Fruit fly (Drosophila melanogaster) whole organism, embryonic: ENCODE measurements around the gene CG4593.

ENCODE experiments used
- CG10462 ChIP-seq: fragments of 200-800 bp; sonication (Bioruptor generic); optimal IDR thresholded peaks from 2 replicates; lab custom pipeline; 2016; ENCODE audit warnings: missing biosample characterization, missing genetic modification characterization
- CG11093 ChIP-seq: fragments of 200-800 bp; sonication (Bioruptor generic); IDR thresholded peaks from 3 replicates; pipeline ENCODE4 v1.3.6; 2022; ENCODE audit warnings: missing biosample characterization, missing genetic modification characterization
- CG11456 ChIP-seq: fragments of 200-800 bp; sonication (Bioruptor generic); IDR thresholded peaks from 3 replicates; pipeline ENCODE4 v1.3.6; 2022; ENCODE audit warnings: missing biosample characterization, missing genetic modification characterization
- CG11695 ChIP-seq: fragments of 200-800 bp; sonication (Bioruptor generic); IDR thresholded peaks from 3 replicates; pipeline ENCODE4 v1.3.6; 2022; ENCODE audit warnings: missing biosample characterization, missing genetic modification characterization
- CG14050 ChIP-seq: fragments of 200-800 bp; sonication (Bioruptor generic); IDR thresholded peaks from 3 replicates; pipeline ENCODE4 v1.3.6; 2022; ENCODE audit warnings: missing biosample characterization, missing genetic modification characterization
- CG14965 ChIP-seq: fragments of 200-800 bp; sonication (Bioruptor generic); optimal IDR thresholded peaks from 2 replicates; lab custom pipeline; 2016; ENCODE audit warnings: missing biosample characterization, missing genetic modification characterization, borderline replicate concordance
- CG15011 ChIP-seq: fragments of 200-800 bp; sonication (Bioruptor generic); optimal IDR thresholded peaks from 3 replicates; lab custom pipeline; 2018; ENCODE audit warnings: missing biosample characterization, mild to moderate bottlenecking, missing genetic modification characterization
- CG16779 ChIP-seq: fragments of 200-800 bp; sonication (Bioruptor generic); IDR thresholded peaks from 2 replicates; pipeline ENCODE4 v1.3.6; 2022; ENCODE audit warnings: missing biosample characterization, missing genetic modification characterization
- CG17802 ChIP-seq: fragments of 200-800 bp; sonication (Bioruptor generic); optimal IDR thresholded peaks from 2 replicates; lab custom pipeline; 2018; ENCODE audit warnings: missing biosample characterization, mild to moderate bottlenecking, missing genetic modification characterization, moderate library complexity
- CG17912 ChIP-seq: fragments of 200-800 bp; sonication (Bioruptor generic); optimal IDR thresholded peaks from 2 replicates; lab custom pipeline; 2018; ENCODE audit warnings: missing biosample characterization, mild to moderate bottlenecking, missing genetic modification characterization
- CG18011 ChIP-seq: fragments of 200-800 bp; sonication (Bioruptor generic); optimal IDR thresholded peaks from 2 replicates; lab custom pipeline; 2017; ENCODE audit warnings: missing biosample characterization, missing genetic modification characterization, mild to moderate bottlenecking, moderate library complexity, missing genotype
- CG2712 ChIP-seq: fragments of 200-800 bp; optimal IDR thresholded peaks from 3 replicates; lab custom pipeline; 2019; ENCODE audit warnings: missing biosample characterization, mild to moderate bottlenecking, missing genetic modification characterization, moderate library complexity
- CG2875 ChIP-seq: fragments of 200-800 bp; sonication (Bioruptor generic); optimal IDR thresholded peaks from 2 replicates; lab custom pipeline; 2017; ENCODE audit warnings: missing biosample characterization, mild to moderate bottlenecking, missing genetic modification characterization, missing genetic modification reagents
- CG30020 ChIP-seq: fragments of 200-800 bp; optimal IDR thresholded peaks from 2 replicates; lab custom pipeline; 2019; ENCODE audit warnings: missing biosample characterization, mild to moderate bottlenecking, missing genetic modification characterization, moderate library complexity
- CG32772 ChIP-seq: fragments of 200-800 bp; sonication (Bioruptor generic); IDR thresholded peaks from 2 replicates; pipeline ENCODE4 v1.3.6; 2022; ENCODE audit warnings: missing biosample characterization, missing genetic modification characterization
- CG3726 ChIP-seq: fragments of 200-800 bp; sonication (Bioruptor generic); IDR thresholded peaks from 3 replicates; pipeline ENCODE4, ENCODE4 v1.3.6; 2022; ENCODE audit warnings: missing biosample characterization, missing genetic modification characterization
- CG6854 ChIP-seq: fragments of 200-800 bp; sonication (Bioruptor generic); optimal IDR thresholded peaks from 3 replicates; lab custom pipeline; 2017; ENCODE audit warnings: missing biosample characterization, mild to moderate bottlenecking, missing genetic modification characterization
- CG7556 ChIP-seq: fragments of 200-800 bp; sonication (Bioruptor generic); optimal IDR thresholded peaks from 2 replicates; lab custom pipeline; 2017; ENCODE audit warnings: missing biosample characterization, mild to moderate bottlenecking, missing genetic modification characterization
- CG8359 ChIP-seq: fragments of 200-800 bp; sonication (Bioruptor generic); optimal IDR thresholded peaks from 2 replicates; lab custom pipeline; 2017; ENCODE audit warnings: missing biosample characterization, mild to moderate bottlenecking, missing genetic modification characterization, borderline replicate concordance
- CG8924 ChIP-seq: fragments of 200-800 bp; optimal IDR thresholded peaks from 3 replicates; lab custom pipeline; 2019; ENCODE audit warnings: missing biosample characterization, mild to moderate bottlenecking, missing genetic modification characterization, moderate library complexity
- Ets97D ChIP-seq: fragments of 200-800 bp; sonication (Bioruptor generic); optimal IDR thresholded peaks from 3 replicates; lab custom pipeline; 2016; ENCODE audit warnings: missing biosample characterization, missing genetic modification characterization
- Fer1 ChIP-seq: fragments of 200-800 bp; sonication (Bioruptor generic); optimal IDR thresholded peaks from 2 replicates; lab custom pipeline; 2017; ENCODE audit warnings: missing biosample characterization, mild to moderate bottlenecking, missing genetic modification characterization
- HmgD ChIP-seq: fragments of 200-800 bp; sonication (Bioruptor generic); optimal IDR thresholded peaks from 3 replicates; lab custom pipeline; 2016; ENCODE audit warnings: missing biosample characterization, missing genetic modification characterization
- NK7.1 ChIP-seq: fragments of 200-800 bp; sonication (Bioruptor generic); optimal IDR thresholded peaks from 3 replicates; lab custom pipeline; 2016; ENCODE audit warnings: missing biosample characterization, missing genetic modification characterization
- NfI ChIP-seq: fragments of 200-800 bp; sonication (Bioruptor generic); optimal IDR thresholded peaks from 3 replicates; lab custom pipeline; 2018; ENCODE audit warnings: missing biosample characterization, mild to moderate bottlenecking, missing genetic modification characterization, moderate library complexity
- Oaz ChIP-seq: fragments of 200-800 bp; sonication (Bioruptor generic); IDR thresholded peaks from 2 replicates; pipeline ENCODE4 v1.3.6; 2022; ENCODE audit warnings: missing biosample characterization, missing genetic modification characterization
- Pdp1 ChIP-seq, 2 experiments: fragments of 200-800 bp; sonication (Bioruptor generic); optimal IDR thresholded peaks; 3 replicates each; lab custom pipeline; 2016; ENCODE audit warnings: missing biosample characterization in 2 of 2, missing genetic modification characterization in 2 of 2, mild to moderate bottlenecking in 1 of 2, moderate library complexity in 1 of 2
- Stat92E ChIP-seq, 3 experiments: fragments of >200 bp in 2 of 3; fragments of 200-800 bp in 1 of 3; sonication (Bioruptor generic) in 1 of 3; optimal IDR thresholded peaks; 2 replicates each; lab custom pipeline; 2017 to 2019; ENCODE audit warnings: missing biosample characterization in 3 of 3, missing genetic modification characterization in 3 of 3, mild to moderate bottlenecking in 1 of 3, moderate library complexity in 1 of 3
- al ChIP-seq: fragments of 200-800 bp; sonication (Bioruptor generic); IDR thresholded peaks from 2 replicates; pipeline ENCODE4 v1.3.6; 2022; ENCODE audit warnings: missing biosample characterization, missing genetic modification characterization
- ase ChIP-seq: fragments of 200-800 bp; sonication (Bioruptor generic); IDR thresholded peaks from 3 replicates; pipeline ENCODE4 v1.3.6; 2022; ENCODE audit warnings: missing biosample characterization, missing genetic modification characterization
- bsh ChIP-seq, 2 experiments: fragments of 200-800 bp; sonication (Bioruptor generic); optimal IDR thresholded peaks; 2 replicates each; lab custom pipeline; 2017 to 2018; ENCODE audit warnings: mild to moderate bottlenecking in 2 of 2, missing biosample characterization in 2 of 2, missing genetic modification characterization in 2 of 2, moderate library complexity in 1 of 2
- cas ChIP-seq: fragments of 200-800 bp; sonication (Bioruptor generic); IDR thresholded peaks from 2 replicates; pipeline ENCODE4 v1.3.6; 2022; ENCODE audit warnings: missing biosample characterization, missing genetic modification characterization
- chn ChIP-seq: fragments of 200-800 bp; sonication (Bioruptor generic); optimal IDR thresholded peaks from 2 replicates; lab custom pipeline; 2016; ENCODE audit warnings: missing biosample characterization, missing genetic modification characterization
- ci ChIP-seq: fragments of 200-800 bp; sonication (Bioruptor generic); IDR thresholded peaks from 3 replicates; pipeline ENCODE4 v1.3.6; 2022; ENCODE audit warnings: missing biosample characterization, missing genetic modification characterization
- croc ChIP-seq: fragments of 200-800 bp; sonication (Bioruptor generic); conservative IDR thresholded peaks from 3 replicates; pipeline ENCODE4 v1.3.6; 2022; ENCODE audit warnings: missing biosample characterization, missing genetic modification characterization
- crol ChIP-seq: fragments of 200-800 bp; sonication (Bioruptor generic); IDR thresholded peaks from 2 replicates; pipeline ENCODE4 v1.3.6; 2022; ENCODE audit warnings: missing biosample characterization, missing genetic modification characterization
- ems ChIP-seq: fragments of 200-800 bp; sonication (Bioruptor generic); optimal IDR thresholded peaks from 3 replicates; lab custom pipeline; 2016; ENCODE audit warnings: missing biosample characterization, missing genetic modification characterization
- fd64A ChIP-seq: fragments of 200-800 bp; sonication (Bioruptor generic); optimal IDR thresholded peaks from 3 replicates; lab custom pipeline; 2018; ENCODE audit warnings: missing biosample characterization, mild to moderate bottlenecking, missing genetic modification characterization
- fru ChIP-seq: fragments of >200 bp; optimal IDR thresholded peaks from 2 replicates; lab custom pipeline; 2017
- her ChIP-seq: fragments of 200-800 bp; sonication (Bioruptor generic); optimal IDR thresholded peaks from 2 replicates; lab custom pipeline; 2016; ENCODE audit warnings: missing biosample characterization, missing genetic modification characterization
- ken ChIP-seq: fragments of 200-800 bp; sonication (Bioruptor generic); IDR thresholded peaks from 3 replicates; pipeline ENCODE4 v1.3.6; 2022; ENCODE audit warnings: missing biosample characterization, missing genetic modification characterization
- luna ChIP-seq: fragments of 200-800 bp; sonication (Bioruptor generic); optimal IDR thresholded peaks from 2 replicates; lab custom pipeline; 2016; ENCODE audit warnings: missing biosample characterization, missing genetic modification characterization
- pb ChIP-seq: fragments of 200-800 bp; sonication (Bioruptor generic); optimal IDR thresholded peaks from 3 replicates; lab custom pipeline; 2016; ENCODE audit warnings: missing biosample characterization, missing genetic modification characterization
- row ChIP-seq: fragments of 200-800 bp; sonication (Bioruptor generic); IDR thresholded peaks from 3 replicates; pipeline ENCODE4 v1.3.6; 2022; ENCODE audit warnings: missing biosample characterization, missing genetic modification characterization
- sisA ChIP-seq: fragments of 200-800 bp; sonication (Bioruptor generic); IDR thresholded peaks from 2 replicates; pipeline ENCODE4 v1.3.6; 2022; ENCODE audit warnings: missing biosample characterization, missing genetic modification characterization
- slbo ChIP-seq: fragments of 200-800 bp; sonication (Bioruptor generic); IDR thresholded peaks from 2 replicates; pipeline ENCODE4 v1.3.6; 2022; ENCODE audit warnings: missing biosample characterization, missing genetic modification characterization
- so ChIP-seq: fragments of 200-800 bp; sonication (Bioruptor generic); IDR thresholded peaks from 3 replicates; pipeline ENCODE4 v1.3.6; 2022; ENCODE audit warnings: missing biosample characterization, missing genetic modification characterization
- sqz ChIP-seq: fragments of 200-800 bp; sonication (Bioruptor generic); optimal IDR thresholded peaks from 3 replicates; lab custom pipeline; 2018; ENCODE audit warnings: missing biosample characterization, mild to moderate bottlenecking, missing genetic modification characterization
- stc ChIP-seq: fragments of 200-800 bp; sonication (Bioruptor generic); IDR thresholded peaks from 2 replicates; pipeline ENCODE4 v1.3.6; 2022; ENCODE audit warnings: missing biosample characterization, missing genetic modification characterization
- tio ChIP-seq: fragments of 200-800 bp; sonication (Bioruptor generic); optimal IDR thresholded peaks from 2 replicates; lab custom pipeline; 2017; ENCODE audit warnings: missing biosample characterization, missing genetic modification characterization, inconsistent platforms

The CG4593 gene

dm6 chrX:6969364-6970137, 44.1 kb upstream of the CG4593 start, which contains the start of gene CG4586 (continued):
- TF ChIP-seq CG14050 (GFP tag; lab: Robert Waterston, UW): peak; percentile 94
- peak; percentile 97 for TF ChIP-seq ems (GFP tag; lab: Kevin White, UChicago)
- TF ChIP-seq croc (GFP tag; lab: Robert Waterston, UW): peak; percentile 59
- TF ChIP-seq her: peak; percentile 97
- TF ChIP-seq sqz (GFP tag; lab: Kevin White, UChicago): peak; percentile 85
- peak; percentile 88 for TF ChIP-seq CG18011 (GFP tag; lab: Kevin White, UChicago)
- peak in 1 of 3 experiments; percentile 47 for TF ChIP-seq Stat92E (GFP tag; optimal IDR thresholded peaks at IDR 0.05; lab: Kevin White, UChicago)
- peak; percentile 95 for TF ChIP-seq HmgD (GFP tag; lab: Kevin White, UChicago)
- TF ChIP-seq CG16779: peak; percentile 94
- TF ChIP-seq so (GFP tag; lab: Robert Waterston, UW): peak; percentile 98
- TF ChIP-seq fd64A (GFP tag; lab: Kevin White, UChicago): peak; percentile 90
- peak; percentile 94 for TF ChIP-seq CG11456 (GFP tag; lab: Robert Waterston, UW)
- peak; percentile 91 for TF ChIP-seq row
- peak; percentile 85 for TF ChIP-seq al
- TF ChIP-seq NK7.1 (GFP tag; lab: Kevin White, UChicago): peak; percentile 92
- TF ChIP-seq CG11093 (GFP tag; lab: Robert Waterston, UW): peak; percentile 77
- peak; percentile 91 for TF ChIP-seq ken (GFP tag; lab: Robert Waterston, UW)
- peak; percentile 81 for TF ChIP-seq Oaz (GFP tag; lab: Robert Waterston, UW)
- TF ChIP-seq CG3726 (GFP tag; lab: Robert Waterston, UW): peak; percentile 86
- peak; percentile 93 for TF ChIP-seq CG2875 (GFP tag; lab: Kevin White, UChicago)
- TF ChIP-seq Ets97D (GFP tag; lab: Kevin White, UChicago): peak; percentile 82
- peak; percentile 98 for TF ChIP-seq ci
- TF ChIP-seq CG6854: peak; percentile 98
- TF ChIP-seq pb: peak; percentile 96
- peak; percentile 34 for TF ChIP-seq CG30020 (tag; lab: Kevin White, UChicago)
- peak; percentile 95 for TF ChIP-seq luna (GFP tag; lab: Kevin White, UChicago)
- TF ChIP-seq CG10462 (GFP tag; lab: Kevin White, UChicago): peak; percentile 90
- peak; percentile 90 for TF ChIP-seq ase
- peak; percentile 96 for TF ChIP-seq stc (GFP tag; lab: Robert Waterston, UW)
- TF ChIP-seq CG8924 (tag; lab: Kevin White, UChicago): peak; percentile 95
- TF ChIP-seq NfI (GFP tag; lab: Kevin White, UChicago): peak; percentile 95
- TF ChIP-seq CG8359 (GFP tag; lab: Kevin White, UChicago): peak; percentile 72
- TF ChIP-seq sisA (GFP tag; lab: Robert Waterston, UW): peak; percentile 72
- TF ChIP-seq Pdp1 (GFP tag; optimal IDR thresholded peaks at IDR 0.05; lab: Kevin White, UChicago): peak; percentile 92
- TF ChIP-seq CG32772 (GFP tag; lab: Robert Waterston, UW): peak; percentile 84
- peak; percentile 97 for TF ChIP-seq CG11695 (GFP tag; lab: Robert Waterston, UW)
- peak; percentile 91 for TF ChIP-seq chn
- TF ChIP-seq CG17802 (tag; lab: Kevin White, UChicago): peak; percentile 80
- TF ChIP-seq fru: no peak
- TF ChIP-seq cas (GFP tag; lab: Robert Waterston, UW): peak; percentile 89
- TF ChIP-seq CG17912 (GFP tag; lab: Kevin White, UChicago): peak; percentile 80
- peak; percentile 93 for TF ChIP-seq CG7556
- peak; percentile 95 to 99 for TF ChIP-seq bsh (GFP tag; optimal IDR thresholded peaks at IDR 0.05; lab: Kevin White, UChicago)
- peak; percentile 85 for TF ChIP-seq CG14965 (GFP tag; lab: Kevin White, UChicago)
- TF ChIP-seq CG2712 (tag; lab: Kevin White, UChicago): peak; percentile 93
- 0 out of 2 replicates have a peak, but pooled peaks have one; percentile 31 for TF ChIP-seq crol
- TF ChIP-seq slbo (GFP tag; lab: Robert Waterston, UW): peak; percentile 94
- TF ChIP-seq CG15011 (GFP tag; lab: Kevin White, UChicago): peak; percentile 92
- peak; percentile 87 for TF ChIP-seq tio
- TF ChIP-seq Fer1 (GFP tag; lab: Kevin White, UChicago): peak; percentile 98
